Fruit fly (Drosophila melanogaster) whole organism, adult: ENCODE results near the gene CG7394.

Experiments used
- CG5204 ChIP-seq: fragments of 200-800 bp; sonication (Bioruptor generic); optimal IDR thresholded peaks from 2 replicates; lab custom pipeline; 2016; ENCODE audit warnings: missing biosample characterization, missing genetic modification characterization
- CG7045 ChIP-seq: fragments of 200-800 bp; sonication (Bioruptor generic); optimal IDR thresholded peaks from 2 replicates; lab custom pipeline; 2017; ENCODE audit warnings: missing biosample characterization, mild to moderate bottlenecking, missing genetic modification characterization
- Clk ChIP-seq: fragments of 200-800 bp; sonication (Bioruptor generic); optimal IDR thresholded peaks from 2 replicates; lab custom pipeline; 2017; ENCODE audit warnings: missing biosample characterization, missing genetic modification characterization
- Mnt ChIP-seq: fragments of 200-800 bp; sonication (Bioruptor generic); optimal IDR thresholded peaks from 2 replicates; lab custom pipeline; 2016; ENCODE audit warnings: missing biosample characterization, mild to moderate bottlenecking, missing genetic modification characterization
- cnc ChIP-seq, 2 experiments: fragments of >200 bp; optimal IDR thresholded peaks; 2 replicates each; lab custom pipeline; 2017
- kay ChIP-seq: fragments of 200-800 bp; sonication (Bioruptor generic); peaks from one replicate; lab custom pipeline; 2016; ENCODE audit warnings: missing biosample characterization, missing genetic modification characterization, borderline replicate concordance
- ovo ChIP-seq: fragments of 200-800 bp; sonication (Bioruptor generic); optimal IDR thresholded peaks from 2 replicates; lab custom pipeline; 2016; ENCODE audit warnings: missing biosample characterization, missing genetic modification characterization
- toe ChIP-seq: fragments of 200-800 bp; sonication (Bioruptor generic); optimal IDR thresholded peaks from 2 replicates; lab custom pipeline; 2016; ENCODE audit warnings: missing biosample characterization, missing genetic modification characterization

CG7394 gene

dm6 chr3L:11609153-11609809 lies 47.5 kb downstream of the CG7394 start, which contains the start of gene Duba:
TSS of gene Duba (minus strand) at chr3L:11609465.
- TF ChIP-seq Mnt (peak; percentile 44), CG7045 (GFP tag; lab: Kevin White, UChicago) (no peak), CG5204 (peak; percentile 23), ovo (GFP tag; lab: Kevin White, UChicago) (no peak)

DNA sequence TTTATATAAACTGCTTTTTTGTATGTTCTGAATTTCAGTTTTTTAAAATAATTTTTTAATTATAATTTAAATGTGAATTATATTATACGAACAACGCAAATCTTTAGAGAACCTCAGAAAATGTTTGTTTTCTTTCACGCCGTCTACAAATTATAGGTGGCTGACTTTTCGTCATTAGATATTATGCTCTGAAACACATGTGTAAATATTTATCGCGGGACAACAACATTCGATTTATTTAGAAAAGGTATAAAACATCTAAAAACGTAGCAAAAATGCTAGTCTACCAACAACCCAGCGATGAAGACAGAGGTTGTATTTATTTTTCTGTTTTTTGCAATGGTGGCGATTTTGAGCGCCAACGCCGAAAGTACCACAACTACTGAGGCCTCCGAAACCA lies 48.0 kb downstream of the CG7394 start, which contains the start of gene CG42832:
Gene CG42832, plus strand, starts transcription at position 301 of the 400 bp plus-strand sequence.
- TF ChIP-seq Clk (GFP tag; lab: Kevin White, UChicago) (no peak), kay (no peak), cnc (optimal IDR thresholded peaks at IDR 0.05; lab: Kevin White, UChicago) (no peak), toe (GFP tag; lab: Kevin White, UChicago) (no peak)
